Fruit fly (Drosophila melanogaster) whole organism, prepupa: ENCODE data around the gene CG3156.

Experiments
- Blimp-1 ChIP-seq: fragments of 200-800 bp; sonication (Bioruptor generic); optimal IDR thresholded peaks from 3 replicates; lab custom pipeline; 2017; ENCODE audit warnings: missing biosample characterization, missing genetic modification characterization, mild to moderate bottlenecking, moderate library complexity, missing genetic modification reagents
- CG10669 ChIP-seq: fragments of 200-800 bp; sonication (Bioruptor generic); optimal IDR thresholded peaks from 3 replicates; lab custom pipeline; 2018; ENCODE audit warnings: missing biosample characterization, mild to moderate bottlenecking, missing genetic modification characterization, moderate library complexity
- CG11294 ChIP-seq: fragments of 200-800 bp; sonication (Bioruptor generic); IDR thresholded peaks from 2 replicates; pipeline ENCODE4 v1.3.6; 2022; ENCODE audit warnings: missing biosample characterization, missing genetic modification characterization
- CG11902 ChIP-seq: fragments of 200-800 bp; sonication (Bioruptor generic); optimal IDR thresholded peaks from 3 replicates; lab custom pipeline; 2016; ENCODE audit warnings: missing biosample characterization, missing genetic modification characterization
- CG1621 ChIP-seq: fragments of 200-800 bp; sonication (Bioruptor generic); optimal IDR thresholded peaks from 3 replicates; lab custom pipeline; 2018; ENCODE audit warnings: missing biosample characterization, mild to moderate bottlenecking, missing genetic modification characterization
- CG31627 ChIP-seq: fragments of 200-800 bp; sonication (Bioruptor generic); optimal IDR thresholded peaks from 3 replicates; lab custom pipeline; 2016; ENCODE audit warnings: missing biosample characterization, missing genetic modification characterization
- CG32006 ChIP-seq: fragments of 200-800 bp; sonication (Bioruptor generic); optimal IDR thresholded peaks from 3 replicates; lab custom pipeline; 2017; ENCODE audit warnings: missing biosample characterization, mild to moderate bottlenecking, missing genetic modification characterization
- CG6163 ChIP-seq: fragments of 200-800 bp; sonication (Bioruptor generic); IDR thresholded peaks from 3 replicates; pipeline ENCODE4 v1.3.6; 2022; ENCODE audit warnings: missing biosample characterization, missing genetic modification characterization
- CG6276 ChIP-seq: fragments of 200-800 bp; sonication (Bioruptor generic); optimal IDR thresholded peaks from 2 replicates; lab custom pipeline; 2017; ENCODE audit warnings: missing biosample characterization, mild to moderate bottlenecking, missing genetic modification characterization
- CG6792 ChIP-seq: fragments of 200-800 bp; sonication (Bioruptor generic); optimal IDR thresholded peaks from 3 replicates; lab custom pipeline; 2016; ENCODE audit warnings: missing biosample characterization, missing genetic modification characterization
- CG6854 ChIP-seq: fragments of 200-800 bp; sonication (Bioruptor generic); optimal IDR thresholded peaks from 2 replicates; lab custom pipeline; 2017; ENCODE audit warnings: missing biosample characterization, mild to moderate bottlenecking, missing genetic modification characterization
- CG8119 ChIP-seq: fragments of 200-800 bp; sonication (Bioruptor generic); IDR thresholded peaks from 3 replicates; pipeline ENCODE4 v1.3.6; 2022; ENCODE audit warnings: missing biosample characterization, missing genetic modification characterization
- CG8632 ChIP-seq: fragments of 200-800 bp; sonication (Bioruptor generic); optimal IDR thresholded peaks from 3 replicates; lab custom pipeline; 2016; ENCODE audit warnings: missing biosample characterization, missing genetic modification characterization
- Eip75B ChIP-seq: fragments of 200-800 bp; sonication (Bioruptor generic); optimal IDR thresholded peaks from 3 replicates; lab custom pipeline; 2016; ENCODE audit warnings: missing biosample characterization, missing genetic modification characterization
- Eip78C ChIP-seq: fragments of 200-800 bp; sonication (Bioruptor generic); peaks from one replicate; lab custom pipeline; 2016; ENCODE audit warnings: missing biosample characterization, missing genetic modification characterization
- Eip93F ChIP-seq: fragments of 200-800 bp; sonication (Bioruptor generic); optimal IDR thresholded peaks from 2 replicates; lab custom pipeline; 2016; ENCODE audit warnings: missing biosample characterization, mild to moderate bottlenecking, missing genetic modification characterization
- Ets96B ChIP-seq: fragments of 200-800 bp; optimal IDR thresholded peaks from 2 replicates; lab custom pipeline; 2019; ENCODE audit warnings: missing biosample characterization, mild to moderate bottlenecking, missing genetic modification characterization, moderate library complexity
- Hr38 ChIP-seq: sonication (Bioruptor generic); optimal IDR thresholded peaks from 2 replicates; lab custom pipeline; 2016; ENCODE audit warnings: missing biosample characterization, missing genetic modification characterization
- Sox14 ChIP-seq: fragments of 200-800 bp; sonication (Bioruptor generic); optimal IDR thresholded peaks from 3 replicates; lab custom pipeline; 2016; ENCODE audit warnings: missing biosample characterization, missing genetic modification characterization
- Sox15 ChIP-seq: fragments of 200-800 bp; sonication (Bioruptor generic); optimal IDR thresholded peaks from 3 replicates; lab custom pipeline; 2016; ENCODE audit warnings: missing biosample characterization, missing genetic modification characterization
- achi ChIP-seq: fragments of 200-800 bp; sonication (Bioruptor generic); optimal IDR thresholded peaks from 3 replicates; lab custom pipeline; 2016; ENCODE audit warnings: missing biosample characterization, missing genetic modification characterization
- acj6 ChIP-seq: fragments of 200-800 bp; sonication (Bioruptor generic); optimal IDR thresholded peaks from 3 replicates; lab custom pipeline; 2016; ENCODE audit warnings: missing biosample characterization, missing genetic modification characterization
- cyc ChIP-seq: fragments of 200-800 bp; sonication (Bioruptor generic); optimal IDR thresholded peaks from 3 replicates; lab custom pipeline; 2016; ENCODE audit warnings: missing biosample characterization, missing genetic modification characterization
- dac ChIP-seq: fragments of 200-800 bp; sonication (Bioruptor generic); optimal IDR thresholded peaks from 2 replicates; lab custom pipeline; 2017; ENCODE audit warnings: missing biosample characterization, mild to moderate bottlenecking, missing genetic modification characterization
- dsx ChIP-seq: fragments of 200-800 bp; optimal IDR thresholded peaks from 3 replicates; lab custom pipeline; 2019; ENCODE audit warnings: missing biosample characterization, mild to moderate bottlenecking, missing genetic modification characterization, moderate library complexity; ENCODE audit not compliant: poor library complexity, severe bottlenecking
- eg ChIP-seq: fragments of 200-800 bp; sonication (Bioruptor generic); IDR thresholded peaks from 3 replicates; pipeline ENCODE4 v1.3.6; 2022; ENCODE audit warnings: missing biosample characterization, missing genetic modification characterization
- fd59A ChIP-seq: fragments of 200-800 bp; sonication (Bioruptor generic); optimal IDR thresholded peaks from 2 replicates; lab custom pipeline; 2017; ENCODE audit warnings: missing biosample characterization, mild to moderate bottlenecking, missing genetic modification characterization, missing genetic modification reagents
- fd85E ChIP-seq: fragments of 200-800 bp; sonication (Bioruptor generic); optimal IDR thresholded peaks from 3 replicates; lab custom pipeline; 2016; ENCODE audit warnings: missing biosample characterization, missing genetic modification characterization
- fkh ChIP-seq: fragments of 200-800 bp; sonication (Bioruptor generic); optimal IDR thresholded peaks from 3 replicates; lab custom pipeline; 2017; ENCODE audit warnings: missing biosample characterization, mild to moderate bottlenecking, missing genetic modification characterization, moderate library complexity
- pdm3 ChIP-seq: fragments of 200-800 bp; sonication (Bioruptor generic); optimal IDR thresholded peaks from 3 replicates; lab custom pipeline; 2016; ENCODE audit warnings: missing biosample characterization, missing genetic modification characterization
- salr ChIP-seq, 2 experiments: fragments of 200-800 bp; sonication (Bioruptor generic); optimal IDR thresholded peaks; 3 replicates each; lab custom pipeline; 2016 to 2018; ENCODE audit warnings: missing biosample characterization in 2 of 2, missing genetic modification characterization in 2 of 2, mild to moderate bottlenecking in 1 of 2
- spab ChIP-seq: fragments of 200-800 bp; sonication (Bioruptor generic); optimal IDR thresholded peaks from 2 replicates; lab custom pipeline; 2017; ENCODE audit warnings: missing biosample characterization, mild to moderate bottlenecking, missing genetic modification characterization, missing genetic modification reagents
- svp ChIP-seq: fragments of 200-800 bp; sonication (Bioruptor generic); peaks from one replicate; lab custom pipeline; 2016; ENCODE audit warnings: missing biosample characterization, missing genetic modification characterization
- vri ChIP-seq: fragments of 200-800 bp; sonication (Bioruptor generic); optimal IDR thresholded peaks from 3 replicates; lab custom pipeline; 2016; ENCODE audit warnings: missing biosample characterization, mild to moderate bottlenecking, missing genetic modification characterization

The CG3156 gene

dm6 chrX:493445-494190 is 5.9 kb downstream of the CG3156 start, which contains the start of gene CG17896 (continued):
- peak; percentile 99 for TF ChIP-seq CG31627
- peak; percentile 89 for TF ChIP-seq Blimp-1 (GFP tag; lab: Kevin White, UChicago)
- peak; percentile 98 for TF ChIP-seq CG8119 (GFP tag; lab: Robert Waterston, UW)
- TF ChIP-seq CG8632 (GFP tag; lab: Kevin White, UChicago): peak; percentile 95
- peak; percentile 97 for TF ChIP-seq CG11294 (GFP tag; lab: Robert Waterston, UW)
- peak; percentile 97 for TF ChIP-seq CG10669 (GFP tag; lab: Kevin White, UChicago)
- peak; percentile 95 for TF ChIP-seq fd85E (GFP tag; lab: Kevin White, UChicago)
- TF ChIP-seq acj6 (GFP tag; lab: Kevin White, UChicago): peak; percentile 99
- peak; percentile 99 for TF ChIP-seq Sox14
- peak; percentile 97 for TF ChIP-seq achi (GFP tag; lab: Kevin White, UChicago)

dm6 chrX:494191-494554 is 6.5 kb downstream of the CG3156 start:
- no peak for TF ChIP-seq CG11902
- no peak for TF ChIP-seq Sox15 (GFP tag; lab: Kevin White, UChicago)
- peak; percentile 24 for TF ChIP-seq CG10669 (GFP tag; lab: Kevin White, UChicago)
- TF ChIP-seq, all 60 proteins: peak for 1

dm6 chrX:494607-495006 is 6.9 kb downstream of the CG3156 start, which contains the start of gene CG17778:
TSS of gene CG17778 (plus strand) at chrX:494614.
- TF ChIP-seq CG6854 (peak; percentile 15), Eip75B (GFP tag; lab: Kevin White, UChicago) (no peak), CG32006 (no peak), Ets96B (tag; lab: Kevin White, UChicago) (peak; percentile 0), CG6163 (GFP tag; lab: Robert Waterston, UW) (peak; percentile 37; the same call in 2 of the 3 replicates), eg (GFP tag; lab: Robert Waterston, UW) (peak; percentile 40; the same call in 1 of the 3 replicates), Eip78C (GFP tag; lab: Kevin White, UChicago) (peak; percentile 64), Sox15 (GFP tag; lab: Kevin White, UChicago) (no peak), CG8119 (GFP tag; lab: Robert Waterston, UW) (peak; percentile 14; the same call in 1 of the 3 replicates)

dm6 chrX:496326-496725 is 8.6 kb downstream of the CG3156 start, which contains the start of gene svr:
TSS of gene svr (plus strand) at chrX:496446.
- TF ChIP-seq Hr38: no peak
- TF ChIP-seq svp (GFP tag; lab: Kevin White, UChicago): peak; percentile 37
- TF ChIP-seq achi (GFP tag; lab: Kevin White, UChicago): peak; percentile 36
- TF ChIP-seq acj6 (GFP tag; lab: Kevin White, UChicago): no peak
- TF ChIP-seq Sox14: peak; percentile 0
- TF ChIP-seq fkh (GFP tag; lab: Kevin White, UChicago): peak; percentile 84
- TF ChIP-seq dsx (GFP tag; lab: Kevin White, UChicago): peak; percentile 11
- TF ChIP-seq CG1621 (tag; lab: Kevin White, UChicago): peak; percentile 33

- no peak for TF ChIP-seq CG6792
- peak; percentile 89 for TF ChIP-seq svp (GFP tag; lab: Kevin White, UChicago)
These were observed 9.7 kb downstream of the CG3156 start for dm6 chrX:497425-497824.

dm6 chrX:498434-498833 is 10.8 kb downstream of the CG3156 start:
- TF ChIP-seq dsx (GFP tag; lab: Kevin White, UChicago) (no peak), acj6 (GFP tag; lab: Kevin White, UChicago) (no peak), CG6854 (no peak), Sox14 (no peak), cyc (no peak), Ets96B (tag; lab: Kevin White, UChicago) (no peak), CG6276 (GFP tag; lab: Kevin White, UChicago) (no peak), spab (GFP tag; lab: Kevin White, UChicago) (no peak), CG8119 (GFP tag; lab: Robert Waterston, UW) (no peak), vri (GFP tag; lab: Kevin White, UChicago) (no peak), fd85E (GFP tag; lab: Kevin White, UChicago) (no peak), eg (GFP tag; lab: Robert Waterston, UW) (no peak), dac (GFP tag; lab: Kevin White, UChicago) (no peak), fd59A (GFP tag; lab: Kevin White, UChicago) (no peak), salr (GFP tag; optimal IDR thresholded peaks at IDR 0.05; lab: Kevin White, UChicago) (no peak), Eip93F (no peak), pdm3 (GFP tag; lab: Kevin White, UChicago) (no peak), CG6163 (GFP tag; lab: Robert Waterston, UW) (no peak), CG1621 (tag; lab: Kevin White, UChicago) (no peak)
